Worm (Caenorhabditis elegans) whole organism, L3 larva: ENCODE measurements around the gene C01B9.4.
A peak's percentile ranks its signal among the peaks of the same experiment; 100 is the strongest.
"Not testable (repeated sequence)": the region's sequence is repeated elsewhere in the genome, so short reads cannot be mapped to it uniquely, and the experiment has no call there.

Experiments used
- R02D3.7 ChIP-seq: fragments of 150-350 bp; optimal IDR thresholded peaks from 2 replicates; lab custom pipeline; 2014; ENCODE audit warnings: missing biosample characterization, missing genetic modification characterization
- ZK546.5 ChIP-seq: sonication (generic microtip); optimal IDR thresholded peaks from 2 replicates; lab custom pipeline; 2017; ENCODE audit warnings: missing biosample characterization, missing genetic modification characterization
- ama-1 ChIP-seq: fragments of 150-350 bp; optimal IDR thresholded peaks from 2 replicates; lab custom pipeline; 2018
- ceh-16 ChIP-seq: sonication (generic microtip); optimal IDR thresholded peaks from 2 replicates; lab custom pipeline; 2017; ENCODE audit warnings: missing biosample characterization, missing genetic modification characterization
- ceh-28 ChIP-seq: fragments of 150-350 bp; optimal IDR thresholded peaks from 2 replicates; lab custom pipeline; 2014; ENCODE audit warnings: missing biosample characterization, missing genetic modification reagents, missing genetic modification characterization
- ceh-82 ChIP-seq: fragments of 150-350 bp; optimal IDR thresholded peaks from 2 replicates; lab custom pipeline; 2014; ENCODE audit warnings: missing biosample characterization, missing genetic modification characterization
- ceh-9 ChIP-seq: sonication (generic microtip); optimal IDR thresholded peaks from 2 replicates; lab custom pipeline; 2018; ENCODE audit warnings: missing biosample characterization, missing genetic modification characterization
- daf-12 ChIP-seq: fragments of 150-350 bp; optimal IDR thresholded peaks from 2 replicates; lab custom pipeline; 2014; ENCODE audit warnings: missing biosample characterization, missing genetic modification reagents, missing genetic modification characterization
- egl-5 ChIP-seq: fragments of 150-350 bp; optimal IDR thresholded peaks from 2 replicates; lab custom pipeline; 2017; ENCODE audit warnings: missing biosample characterization, missing genetic modification reagents, missing genetic modification characterization, inconsistent platforms
- elt-1 ChIP-seq: fragments of 150-350 bp; optimal IDR thresholded peaks from 2 replicates; lab custom pipeline; 2014; ENCODE audit warnings: missing biosample characterization, missing genetic modification characterization
- elt-2 ChIP-seq: sonication (generic microtip); optimal IDR thresholded peaks from 2 replicates; lab custom pipeline; 2016; ENCODE audit warnings: missing genetic modification reagents, mild to moderate bottlenecking, missing genetic modification characterization, missing compliant biosample characterization
- fkh-10 ChIP-seq: sonication (generic microtip); optimal IDR thresholded peaks from 2 replicates; lab custom pipeline; 2017; ENCODE audit warnings: missing biosample characterization, missing genetic modification reagents, missing genetic modification characterization
- fkh-2 ChIP-seq: fragments of 150-350 bp; optimal IDR thresholded peaks from 2 replicates; lab custom pipeline; 2014; ENCODE audit warnings: missing biosample characterization, missing genetic modification reagents, missing genetic modification characterization
- fos-1 ChIP-seq: fragments of 150-350 bp; optimal IDR thresholded peaks from 2 replicates; lab custom pipeline; 2014; ENCODE audit warnings: missing biosample characterization, missing genetic modification characterization
- hmg-11 ChIP-seq: sonication (generic microtip); optimal IDR thresholded peaks from 2 replicates; lab custom pipeline; 2016; ENCODE audit warnings: missing genetic modification characterization, missing compliant biosample characterization
- jun-1 ChIP-seq: fragments of 150-350 bp; optimal IDR thresholded peaks from 2 replicates; lab custom pipeline; 2014; ENCODE audit warnings: missing biosample characterization, missing genetic modification reagents, missing genetic modification characterization
- lin-15B ChIP-seq: fragments of 150-350 bp; optimal IDR thresholded peaks from 2 replicates; lab custom pipeline; 2014; ENCODE audit warnings: missing biosample characterization, missing genetic modification characterization
- lin-39 ChIP-seq: fragments of 150-350 bp; optimal IDR thresholded peaks from 2 replicates; lab custom pipeline; 2018; ENCODE audit warnings: missing biosample characterization, missing genetic modification reagents, missing genetic modification characterization
- mdl-1 ChIP-seq: fragments of 150-350 bp; optimal IDR thresholded peaks from 2 replicates; lab custom pipeline; 2014; ENCODE audit warnings: missing biosample characterization, missing genetic modification characterization
- mml-1 ChIP-seq: fragments of 150-350 bp; sonication (generic microtip); optimal IDR thresholded peaks from 3 replicates; lab custom pipeline; 2014; ENCODE audit warnings: missing biosample characterization, missing genetic modification characterization
- nfya-1 ChIP-seq: sonication (generic microtip); optimal IDR thresholded peaks from 2 replicates; lab custom pipeline; 2017; ENCODE audit warnings: missing genetic modification characterization, mild to moderate bottlenecking, missing compliant biosample characterization, antibody characterized with exemption, moderate library complexity; ENCODE audit not compliant: insufficient read depth
- nhr-11 ChIP-seq: fragments of 150-350 bp; optimal IDR thresholded peaks from 2 replicates; lab custom pipeline; 2014; ENCODE audit warnings: missing biosample characterization, missing genetic modification characterization
- nhr-12 ChIP-seq: fragments of 150-350 bp; optimal IDR thresholded peaks from 2 replicates; lab custom pipeline; 2014; ENCODE audit warnings: missing biosample characterization, missing genetic modification characterization
- nhr-23 ChIP-seq: fragments of 150-350 bp; optimal IDR thresholded peaks from 2 replicates; lab custom pipeline; 2014; ENCODE audit warnings: missing biosample characterization, missing genetic modification reagents, missing genetic modification characterization
- nhr-237 ChIP-seq: fragments of 150-350 bp; optimal IDR thresholded peaks from 2 replicates; lab custom pipeline; 2014; ENCODE audit warnings: missing biosample characterization, missing genetic modification characterization
- nhr-25 ChIP-seq: sonication (generic microtip); optimal IDR thresholded peaks from 2 replicates; lab custom pipeline; 2017; ENCODE audit warnings: missing biosample characterization, missing genetic modification characterization
- nhr-76 ChIP-seq: fragments of 150-350 bp; sonication (generic microtip); optimal IDR thresholded peaks from 5 replicates; lab custom pipeline; 2014; ENCODE audit warnings: missing biosample characterization, missing genetic modification characterization
- nhr-77 ChIP-seq: fragments of 150-350 bp; optimal IDR thresholded peaks from 2 replicates; lab custom pipeline; 2014; ENCODE audit warnings: missing biosample characterization, missing genetic modification characterization
- pha-4 ChIP-seq: fragments of 150-350 bp; optimal IDR thresholded peaks from 2 replicates; lab custom pipeline; 2014; ENCODE audit warnings: missing biosample characterization, missing genetic modification reagents, missing genetic modification characterization
- pqm-1 ChIP-seq: fragments of 150-350 bp; optimal IDR thresholded peaks from 2 replicates; lab custom pipeline; 2017; ENCODE audit warnings: missing biosample characterization, missing genetic modification characterization, inconsistent platforms
- sea-2 ChIP-seq: fragments of 150-350 bp; sonication (generic microtip); optimal IDR thresholded peaks from 4 replicates; lab custom pipeline; 2014; ENCODE audit warnings: missing biosample characterization, missing genetic modification reagents, missing genetic modification characterization
- skn-1 ChIP-seq: fragments of 150-350 bp; optimal IDR thresholded peaks from 2 replicates; lab custom pipeline; 2014; ENCODE audit warnings: missing biosample characterization, missing genetic modification characterization
- snpc-4 ChIP-seq: fragments of 150-350 bp; optimal IDR thresholded peaks from 2 replicates; lab custom pipeline; 2014; ENCODE audit warnings: missing biosample characterization, missing genetic modification characterization
- unc-39 ChIP-seq: sonication (generic microtip); optimal IDR thresholded peaks from 4 replicates; lab custom pipeline; 2017; ENCODE audit warnings: missing biosample characterization, missing genetic modification characterization
- unc-62 ChIP-seq: fragments of 150-350 bp; sonication (generic microtip); optimal IDR thresholded peaks from 4 replicates; lab custom pipeline; 2014; ENCODE audit warnings: missing biosample characterization, missing genetic modification reagents, missing genetic modification characterization
- ztf-4 ChIP-seq: fragments of 150-350 bp; optimal IDR thresholded peaks from 2 replicates; lab custom pipeline; 2014; ENCODE audit warnings: missing biosample characterization, missing genetic modification characterization

C01B9.4 gene

ce11 chrII:13824570-13824969 lies 40.8 kb upstream of the C01B9.4 start:
- peak; percentile 34 for TF ChIP-seq elt-2 (tag; lab: Kevin White, UChicago)

- not testable (repeated sequence) for TF ChIP-seq ceh-28 (tag; lab: Kevin White, UChicago); ztf-4; mdl-1 (tag; lab: Kevin White, UChicago)
Observed at ce11 chrII:13818043-13818442, 34.3 kb upstream of the C01B9.4 start, which contains the start of gene his-16. Gene his-16 (minus strand): TSS chrII:13818143.

ce11 chrII:13815513-13815912 lies 31.7 kb upstream of the C01B9.4 start:
- TF ChIP-seq nhr-77 (tag; lab: Kevin White, UChicago), result no peak
- no peak for TF ChIP-seq nhr-11 (tag; lab: Kevin White, UChicago)
- no peak for TF ChIP-seq ceh-28 (tag; lab: Kevin White, UChicago)
- TF ChIP-seq ztf-4, result no peak
- TF ChIP-seq lin-15B (tag; lab: Kevin White, UChicago), result no peak
- no peak for TF ChIP-seq nhr-25
- no peak for TF ChIP-seq ceh-9 (tag; lab: Kevin White, UChicago)
- TF ChIP-seq ZK546.5 (tag; lab: Kevin White, UChicago), result no peak
- no peak for TF ChIP-seq mml-1 (tag; lab: Kevin White, UChicago)
- TF ChIP-seq fkh-10, result no peak
- no peak for TF ChIP-seq unc-62 (GFP tag; lab: Kevin White, UChicago)
- TF ChIP-seq nfya-1 (tag; lab: Kevin White, UChicago), result no peak
- TF ChIP-seq nhr-12, result no peak
- no peak for TF ChIP-seq nhr-237 (tag; lab: Kevin White, UChicago)
- TF ChIP-seq ama-1 (lab: Kevin White, UChicago), result no peak
- TF ChIP-seq elt-2 (tag; lab: Kevin White, UChicago), result no peak
- TF ChIP-seq nhr-76 (tag; lab: Kevin White, UChicago), result no peak
- no peak for TF ChIP-seq unc-39
- TF ChIP-seq skn-1 (tag; lab: Kevin White, UChicago), result no peak
- no peak for TF ChIP-seq ceh-16

ce11 chrII:13813950-13814349 lies 30.2 kb upstream of the C01B9.4 start:
- TF ChIP-seq pha-4 (peak; percentile 31), ceh-9 (tag; lab: Kevin White, UChicago) (no peak), elt-2 (tag; lab: Kevin White, UChicago) (peak; percentile 83), pqm-1 (tag; lab: Kevin White, UChicago) (peak; percentile 35)

- TF ChIP-seq fkh-10, result no peak
- TF ChIP-seq fkh-2 (tag; lab: Kevin White, UChicago), result no peak
- TF ChIP-seq nhr-11 (tag; lab: Kevin White, UChicago), result no peak
- no peak for TF ChIP-seq nhr-12
- TF ChIP-seq R02D3.7 (tag; lab: Kevin White, UChicago), result no peak
- TF ChIP-seq ceh-82 (tag; lab: Kevin White, UChicago), result no peak
- no peak for TF ChIP-seq nhr-77 (tag; lab: Kevin White, UChicago)
- TF ChIP-seq nfya-1 (tag; lab: Kevin White, UChicago), result peak; percentile 1
- TF ChIP-seq snpc-4 (tag; lab: Kevin White, UChicago), result peak; percentile 44
Observed at ce11 chrII:13813413-13813812, 29.6 kb upstream of the C01B9.4 start.

- TF ChIP-seq nhr-76 (tag; lab: Kevin White, UChicago), result no peak
- no peak for TF ChIP-seq nhr-77 (tag; lab: Kevin White, UChicago)
- TF ChIP-seq fos-1, result no peak
- no peak for TF ChIP-seq ztf-4
- TF ChIP-seq fkh-10, result peak; percentile 63
- no peak for TF ChIP-seq fkh-2 (tag; lab: Kevin White, UChicago)
Observed at ce11 chrII:13812335-13812734, 28.6 kb upstream of the C01B9.4 start.

- TF ChIP-seq pha-4 (peak; percentile 52), fos-1 (no peak)
Observed at ce11 chrII:13806269-13806668, 22.5 kb upstream of the C01B9.4 start.

- TF ChIP-seq lin-39, result no peak
- TF ChIP-seq elt-1 (tag; lab: Kevin White, UChicago), result no peak
- no peak for TF ChIP-seq daf-12 (tag; lab: Kevin White, UChicago)
- TF ChIP-seq ceh-82 (tag; lab: Kevin White, UChicago), result no peak
- TF ChIP-seq jun-1, result no peak
- TF ChIP-seq pha-4, result no peak
- no peak for TF ChIP-seq egl-5 (tag; lab: Kevin White, UChicago)
- TF ChIP-seq hmg-11 (tag; lab: Kevin White, UChicago), result no peak
- no peak for TF ChIP-seq elt-2 (tag; lab: Kevin White, UChicago)
- no peak for TF ChIP-seq R02D3.7 (tag; lab: Kevin White, UChicago)
- TF ChIP-seq sea-2 (GFP tag; lab: Kevin White, UChicago), result no peak
- no peak for TF ChIP-seq mml-1 (tag; lab: Kevin White, UChicago)
- no peak for TF ChIP-seq nhr-23
Observed at ce11 chrII:13796312-13796711, 12.5 kb upstream of the C01B9.4 start.
